Fruit fly (Drosophila melanogaster) whole organism, adult: ENCODE data around the gene BicC.

ENCODE experiments used
- CG11617 ChIP-seq: fragments of 200-800 bp; sonication (Bioruptor generic); optimal IDR thresholded peaks from 2 replicates; lab custom pipeline; 2017; ENCODE audit warnings: mild to moderate bottlenecking, missing biosample characterization, missing genetic modification reagents, missing genetic modification characterization
- CG1620 ChIP-seq: fragments of 200-800 bp; sonication (Bioruptor generic); optimal IDR thresholded peaks from 2 replicates; lab custom pipeline; 2016; ENCODE audit warnings: missing biosample characterization, missing genetic modification characterization
- CG33017 ChIP-seq: fragments of 200-800 bp; sonication (Bioruptor generic); optimal IDR thresholded peaks from 2 replicates; lab custom pipeline; 2018; ENCODE audit warnings: missing biosample characterization, mild to moderate bottlenecking, missing genetic modification characterization, moderate library complexity
- CG5204 ChIP-seq: fragments of 200-800 bp; sonication (Bioruptor generic); optimal IDR thresholded peaks from 2 replicates; lab custom pipeline; 2016; ENCODE audit warnings: missing biosample characterization, missing genetic modification characterization
- CG7045 ChIP-seq: fragments of 200-800 bp; sonication (Bioruptor generic); optimal IDR thresholded peaks from 2 replicates; lab custom pipeline; 2017; ENCODE audit warnings: missing biosample characterization, mild to moderate bottlenecking, missing genetic modification characterization
- CG7101 ChIP-seq: fragments of 200-800 bp; sonication (Bioruptor generic); optimal IDR thresholded peaks from 2 replicates; lab custom pipeline; 2018; ENCODE audit warnings: missing biosample characterization, mild to moderate bottlenecking, missing genetic modification characterization, moderate library complexity
- Clk ChIP-seq: fragments of 200-800 bp; sonication (Bioruptor generic); optimal IDR thresholded peaks from 2 replicates; lab custom pipeline; 2017; ENCODE audit warnings: missing biosample characterization, missing genetic modification characterization
- Crg-1 ChIP-seq: fragments of 200-800 bp; sonication (Bioruptor generic); optimal IDR thresholded peaks from 2 replicates; lab custom pipeline; 2016; ENCODE audit warnings: missing biosample characterization, missing genetic modification characterization
- Mnt ChIP-seq: fragments of 200-800 bp; sonication (Bioruptor generic); optimal IDR thresholded peaks from 2 replicates; lab custom pipeline; 2016; ENCODE audit warnings: missing biosample characterization, mild to moderate bottlenecking, missing genetic modification characterization
- bab1 ChIP-seq: fragments of 200-800 bp; sonication (Bioruptor generic); optimal IDR thresholded peaks from 3 replicates; lab custom pipeline; 2019; ENCODE audit warnings: missing biosample characterization, mild to moderate bottlenecking, missing genetic modification characterization, moderate library complexity
- kay ChIP-seq: fragments of 200-800 bp; sonication (Bioruptor generic); peaks from one replicate; lab custom pipeline; 2016; ENCODE audit warnings: missing biosample characterization, missing genetic modification characterization, borderline replicate concordance
- ovo ChIP-seq: fragments of 200-800 bp; sonication (Bioruptor generic); optimal IDR thresholded peaks from 2 replicates; lab custom pipeline; 2016; ENCODE audit warnings: missing biosample characterization, missing genetic modification characterization
- pad ChIP-seq: fragments of 200-800 bp; sonication (Bioruptor generic); optimal IDR thresholded peaks from 3 replicates; lab custom pipeline; 2017; ENCODE audit warnings: missing biosample characterization, missing genetic modification characterization, mild to moderate bottlenecking, moderate library complexity, missing genetic modification reagents
- tj ChIP-seq: fragments of 200-800 bp; sonication (Bioruptor generic); optimal IDR thresholded peaks from 3 replicates; lab custom pipeline; 2017; ENCODE audit warnings: missing biosample characterization, mild to moderate bottlenecking, missing genetic modification characterization, moderate library complexity

DNA sequence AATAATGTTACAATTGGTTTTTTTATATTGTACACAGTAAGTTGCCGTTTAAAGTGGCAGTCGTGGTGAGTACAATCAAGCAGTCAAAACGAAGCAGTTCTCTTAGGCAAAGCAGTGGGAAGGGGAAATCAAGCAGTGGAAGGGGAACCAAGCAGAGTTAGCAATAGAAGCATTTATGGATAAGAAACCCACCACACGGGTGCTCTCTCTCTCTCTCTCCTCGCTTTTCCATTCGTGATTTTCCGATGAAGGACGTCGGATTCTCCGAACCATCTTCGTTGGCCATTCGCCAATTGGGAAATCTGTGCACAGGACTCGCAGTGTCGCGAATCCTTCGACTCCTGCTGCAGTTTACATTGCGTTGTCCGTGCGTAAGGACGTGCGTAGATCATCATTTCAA, 7.8 kb downstream of the BicC start, which contains the start of gene beat-Ia:
- TF ChIP-seq ovo (GFP tag; lab: Kevin White, UChicago), result no peak
- TF ChIP-seq CG11617 (GFP tag; lab: Kevin White, UChicago), result no peak
- TF ChIP-seq Mnt (GFP tag; lab: Kevin White, UChicago), result no peak
- no peak for TF ChIP-seq CG5204
- no peak for TF ChIP-seq kay (GFP tag; lab: Kevin White, UChicago)
- TF ChIP-seq tj (GFP tag; lab: Kevin White, UChicago), result no peak
- TF ChIP-seq bab1 (GFP tag; lab: Kevin White, UChicago), result no peak
- TF ChIP-seq pad (GFP tag; lab: Kevin White, UChicago), result peak; percentile 100
- no peak for TF ChIP-seq CG7045 (GFP tag; lab: Kevin White, UChicago)
- TF ChIP-seq Crg-1 (GFP tag; lab: Kevin White, UChicago), result no peak
- no peak for TF ChIP-seq CG33017
- no peak for TF ChIP-seq Clk (GFP tag; lab: Kevin White, UChicago)
- no peak for TF ChIP-seq CG1620 (GFP tag; lab: Kevin White, UChicago)
- no peak for TF ChIP-seq CG7101 (tag; lab: Kevin White, UChicago)
